Worm (Caenorhabditis elegans) whole organism, early embryonic: ENCODE measurements around the gene frpr-5.

ENCODE experiments used
- B0310.2 ChIP-seq: sonication (generic microtip); optimal IDR thresholded peaks from 2 replicates; lab custom pipeline; 2016; ENCODE audit warnings: mild to moderate bottlenecking, missing genetic modification characterization, missing compliant biosample characterization
- aly-1 ChIP-seq: sonication (generic microtip); optimal IDR thresholded peaks from 2 replicates; lab custom pipeline; 2016; ENCODE audit warnings: missing genetic modification characterization, missing compliant biosample characterization
- ama-1 ChIP-seq: fragments of 150-350 bp; optimal IDR thresholded peaks from 2 replicates; lab custom pipeline; 2014
- ceh-13 ChIP-seq: fragments of 200-800 bp; sonication (Bioruptor generic); optimal IDR thresholded peaks from 2 replicates; lab custom pipeline; 2018; ENCODE audit warnings: mild to moderate bottlenecking, missing genetic modification characterization, missing compliant biosample characterization
- ceh-36 ChIP-seq: sonication (generic microtip); optimal IDR thresholded peaks from 2 replicates; lab custom pipeline; 2016; ENCODE audit warnings: missing genetic modification characterization, inconsistent platforms, missing compliant biosample characterization
- flt-1 ChIP-seq: fragments of 200-800 bp; sonication (Bioruptor generic); IDR thresholded peaks from 2 replicates; pipeline ENCODE4 v1.3.6; 2022; ENCODE audit warnings: missing genetic modification characterization, missing compliant biosample characterization
- hmg-4 ChIP-seq: fragments of 200-800 bp; sonication (Bioruptor generic); optimal IDR thresholded peaks from 2 replicates; lab custom pipeline; 2018; ENCODE audit warnings: mild to moderate bottlenecking, missing genetic modification characterization, missing compliant biosample characterization
- hnd-1 ChIP-seq: sonication (generic microtip); optimal IDR thresholded peaks from 2 replicates; lab custom pipeline; 2016; ENCODE audit warnings: missing genetic modification characterization, missing compliant biosample characterization
- scrt-1 ChIP-seq: fragments of 200-800 bp; sonication (Bioruptor generic); IDR thresholded peaks from 2 replicates; pipeline ENCODE4 v1.3.6; 2022; ENCODE audit warnings: missing genetic modification characterization, missing compliant biosample characterization
- sea-1 ChIP-seq: fragments of 200-800 bp; sonication (Bioruptor generic); conservative IDR thresholded peaks from 2 replicates; pipeline ENCODE4 v1.3.6; 2022; ENCODE audit warnings: missing genetic modification characterization, missing compliant biosample characterization
- tbx-11 ChIP-seq: fragments of 200-800 bp; sonication (Bioruptor generic); IDR thresholded peaks from 2 replicates; pipeline ENCODE4 v1.3.6; 2022; ENCODE audit warnings: missing genetic modification characterization, missing compliant biosample characterization
- tbx-37 ChIP-seq: fragments of 200-800 bp; sonication (Bioruptor generic); conservative IDR thresholded peaks from 2 replicates; pipeline ENCODE4 v1.3.6; 2022; ENCODE audit warnings: missing genetic modification reagents, missing genetic modification characterization, missing compliant biosample characterization

ce11 chrV:13571714-13572258 lies 35.9 kb upstream of the frpr-5 start, which contains the start of gene C50B8.4:
- TF ChIP-seq hnd-1 = no peak
- TF ChIP-seq ama-1 (lab: Kevin White, UChicago) = no peak
- TF ChIP-seq ceh-13 (GFP tag; lab: Kevin White, UChicago) = no peak
- TF ChIP-seq aly-1 = no peak
- TF ChIP-seq tbx-37 = no peak
- no peak for TF ChIP-seq tbx-11 (GFP tag; lab: Robert Waterston, UW)
- no peak for TF ChIP-seq sea-1 (GFP tag; lab: Robert Waterston, UW)
- no peak for TF ChIP-seq scrt-1 (GFP tag; lab: Robert Waterston, UW)
- TF ChIP-seq ceh-36 (tag; lab: Kevin White, UChicago) = no peak
- TF ChIP-seq hmg-4 (GFP tag; lab: Kevin White, UChicago) = no peak
- TF ChIP-seq flt-1 (GFP tag; lab: Robert Waterston, UW) = no peak
- no peak for TF ChIP-seq B0310.2 (tag; lab: Kevin White, UChicago)
